Worm (Caenorhabditis elegans) whole organism, early embryonic: ENCODE measurements around the gene T22B2.3.

Experiments used
- B0310.2 ChIP-seq: sonication (generic microtip); optimal IDR thresholded peaks from 2 replicates; lab custom pipeline; 2016; ENCODE audit warnings: mild to moderate bottlenecking, missing genetic modification characterization, missing compliant biosample characterization
- ama-1 ChIP-seq: fragments of 150-350 bp; optimal IDR thresholded peaks from 2 replicates; lab custom pipeline; 2014
- scrt-1 ChIP-seq: fragments of 200-800 bp; sonication (Bioruptor generic); IDR thresholded peaks from 2 replicates; pipeline ENCODE4 v1.3.6; 2022; ENCODE audit warnings: missing genetic modification characterization, missing compliant biosample characterization

- TF ChIP-seq scrt-1, result no peak
- TF ChIP-seq B0310.2, result no peak
- TF ChIP-seq ama-1 (lab: Kevin White, UChicago), result no peak
Measured at ce11 chrX:3960345-3960744, 43.2 kb downstream of the T22B2.3 start.
